Worm (Caenorhabditis elegans): ENCODE measurements around the gene vti-1.

DNA sequence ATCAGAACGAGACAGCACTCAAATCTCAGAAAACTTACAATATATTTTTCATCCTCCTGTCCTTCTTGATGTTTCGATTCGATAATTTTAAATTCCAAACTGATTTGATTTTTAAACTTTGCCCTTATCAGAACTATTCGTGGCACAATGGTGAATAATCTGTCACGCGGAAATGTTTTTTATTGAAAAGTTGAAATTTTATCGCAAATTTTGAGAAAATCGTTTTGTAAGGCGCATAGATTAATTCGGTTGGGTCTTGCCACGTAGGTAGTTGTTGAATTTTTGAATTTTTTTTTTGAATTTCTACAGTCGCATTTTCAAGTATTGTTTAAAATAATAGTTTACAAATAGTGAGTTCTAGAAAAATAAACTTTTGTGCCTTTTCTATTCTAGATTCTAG, 5.6 kb downstream of the vti-1 start, which contains the start of gene ptp-5.2:
- TF ChIP-seq ref-1 (GFP tag; conservative IDR thresholded peaks at IDR 0.05) (no peak), ztf-29 (GFP tag; IDR thresholded peaks at IDR 0.05) (no peak)

All from whole organism, midembryonic.